Worm (Caenorhabditis elegans) whole organism, L2 larva: ENCODE data around the gene W02B12.13.
A peak's percentile ranks its signal among the peaks of the same experiment; 100 is the strongest.

Experiments used
- Y55F3AM.14 ChIP-seq: fragments of 200-800 bp; sonication (Bioruptor generic); optimal IDR thresholded peaks from 2 replicates; lab custom pipeline; 2018; ENCODE audit warnings: mild to moderate bottlenecking, missing genetic modification characterization, missing compliant biosample characterization
- ama-1 ChIP-seq: fragments of 150-350 bp; optimal IDR thresholded peaks from 2 replicates; lab custom pipeline; 2018; ENCODE audit warnings: inconsistent platforms
- nhr-11 ChIP-seq: fragments of 150-350 bp; optimal IDR thresholded peaks from 2 replicates; lab custom pipeline; 2014; ENCODE audit warnings: missing biosample characterization, missing genetic modification characterization
- nhr-23 ChIP-seq: fragments of 150-350 bp; optimal IDR thresholded peaks from 2 replicates; lab custom pipeline; 2014; ENCODE audit warnings: missing biosample characterization, missing genetic modification reagents, missing genetic modification characterization
- nhr-237 ChIP-seq: fragments of 150-350 bp; optimal IDR thresholded peaks from 2 replicates; lab custom pipeline; 2014; ENCODE audit warnings: missing biosample characterization, missing genetic modification characterization
- sma-3 ChIP-seq: sonication (generic microtip); optimal IDR thresholded peaks from 2 replicates; lab custom pipeline; 2016; ENCODE audit warnings: missing genetic modification reagents, missing genetic modification characterization, missing compliant biosample characterization

- TF ChIP-seq Y55F3AM.14 (GFP tag; lab: Kevin White, UChicago), result no peak
- TF ChIP-seq ama-1, result no peak
- TF ChIP-seq sma-3 (GFP tag; lab: Kevin White, UChicago), result peak; percentile 53
- TF ChIP-seq nhr-11 (tag; lab: Kevin White, UChicago), result no peak
- TF ChIP-seq nhr-237 (tag; lab: Kevin White, UChicago), result no peak
- TF ChIP-seq nhr-23, result no peak
Observed at ce11 chrII:11472542-11472941, 27.5 kb downstream of the W02B12.13 start.
